Fruit fly (Drosophila melanogaster) whole organism, embryonic: ENCODE data around the gene Actn.
A peak's percentile ranks its signal among the peaks of the same experiment; 100 is the strongest.

Source experiments
- Blimp-1 ChIP-seq: fragments of 200-800 bp; sonication (Bioruptor generic); optimal IDR thresholded peaks from 3 replicates; lab custom pipeline; 2018; ENCODE audit warnings: missing biosample characterization, missing genetic modification characterization, mild to moderate bottlenecking, moderate library complexity, missing genetic modification reagents
- CG10321 ChIP-seq: fragments of 200-800 bp; sonication (Bioruptor generic); IDR thresholded peaks from 2 replicates; pipeline ENCODE4 v1.3.6; 2022; ENCODE audit warnings: missing biosample characterization, missing genetic modification characterization
- CG11456 ChIP-seq: fragments of 200-800 bp; sonication (Bioruptor generic); IDR thresholded peaks from 3 replicates; pipeline ENCODE4 v1.3.6; 2022; ENCODE audit warnings: missing biosample characterization, missing genetic modification characterization
- CG11695 ChIP-seq: fragments of 200-800 bp; sonication (Bioruptor generic); IDR thresholded peaks from 3 replicates; pipeline ENCODE4 v1.3.6; 2022; ENCODE audit warnings: missing biosample characterization, missing genetic modification characterization
- CG12219 ChIP-seq: fragments of 200-800 bp; sonication (Bioruptor generic); optimal IDR thresholded peaks from 3 replicates; lab custom pipeline; 2018; ENCODE audit warnings: missing biosample characterization, mild to moderate bottlenecking, missing genetic modification characterization
- CG12299 ChIP-seq: fragments of 200-800 bp; sonication (Bioruptor generic); optimal IDR thresholded peaks from 2 replicates; lab custom pipeline; 2018; ENCODE audit warnings: missing biosample characterization, mild to moderate bottlenecking, missing genetic modification characterization
- CG12659 ChIP-seq: fragments of 200-800 bp; sonication (Bioruptor generic); optimal IDR thresholded peaks from 3 replicates; lab custom pipeline; 2017; ENCODE audit warnings: mild to moderate bottlenecking, missing biosample characterization, missing genetic modification reagents, missing genetic modification characterization
- CG13287 ChIP-seq: fragments of 200-800 bp; sonication (Bioruptor generic); IDR thresholded peaks from 2 replicates; pipeline ENCODE4 v1.3.6; 2022; ENCODE audit warnings: missing biosample characterization, missing genetic modification characterization; ENCODE audit not compliant: partially characterized antibody
- CG14710 ChIP-seq: fragments of 200-800 bp; sonication (Bioruptor generic); optimal IDR thresholded peaks from 3 replicates; lab custom pipeline; 2019; ENCODE audit warnings: missing biosample characterization, mild to moderate bottlenecking, missing genetic modification characterization, moderate library complexity
- CG15011 ChIP-seq: fragments of 200-800 bp; sonication (Bioruptor generic); optimal IDR thresholded peaks from 3 replicates; lab custom pipeline; 2018; ENCODE audit warnings: missing biosample characterization, mild to moderate bottlenecking, missing genetic modification characterization
- CG15696 ChIP-seq: fragments of 200-800 bp; sonication (Bioruptor generic); optimal IDR thresholded peaks from 2 replicates; lab custom pipeline; 2019; ENCODE audit warnings: missing biosample characterization, mild to moderate bottlenecking, missing genetic modification characterization, moderate library complexity
- CG17186 ChIP-seq: fragments of 200-800 bp; sonication (Bioruptor generic); optimal IDR thresholded peaks from 3 replicates; lab custom pipeline; 2017; ENCODE audit warnings: missing biosample characterization, missing genetic modification reagents, missing genetic modification characterization
- CG17568 ChIP-seq: fragments of 200-800 bp; sonication (Bioruptor generic); optimal IDR thresholded peaks from 2 replicates; lab custom pipeline; 2018; ENCODE audit warnings: missing biosample characterization, mild to moderate bottlenecking, missing genetic modification characterization, moderate library complexity
- CG1792 ChIP-seq: fragments of 200-800 bp; sonication (Bioruptor generic); optimal IDR thresholded peaks from 2 replicates; lab custom pipeline; 2016; ENCODE audit warnings: missing biosample characterization, missing genetic modification characterization
- CG18011 ChIP-seq: fragments of 200-800 bp; sonication (Bioruptor generic); optimal IDR thresholded peaks from 2 replicates; lab custom pipeline; 2017; ENCODE audit warnings: missing biosample characterization, missing genetic modification characterization, mild to moderate bottlenecking, moderate library complexity, missing genotype
- CG2116 ChIP-seq: fragments of 200-800 bp; sonication (Bioruptor generic); optimal IDR thresholded peaks from 3 replicates; lab custom pipeline; 2018; ENCODE audit warnings: missing biosample characterization, mild to moderate bottlenecking, missing genetic modification characterization
- CG2120 ChIP-seq: fragments of 200-800 bp; sonication (Bioruptor generic); optimal IDR thresholded peaks from 3 replicates; lab custom pipeline; 2016; ENCODE audit warnings: missing biosample characterization, missing genetic modification characterization
- CG30403 ChIP-seq: fragments of 200-800 bp; sonication (Bioruptor generic); optimal IDR thresholded peaks from 3 replicates; lab custom pipeline; 2016; ENCODE audit warnings: missing biosample characterization, missing genetic modification characterization
- CG3065 ChIP-seq: fragments of 200-800 bp; sonication (Bioruptor generic); optimal IDR thresholded peaks from 2 replicates; lab custom pipeline; 2016; ENCODE audit warnings: missing biosample characterization, missing genetic modification characterization
- CG31441 ChIP-seq: fragments of 200-800 bp; sonication (Bioruptor generic); IDR thresholded peaks from 2 replicates; pipeline ENCODE4 v1.3.6; 2022; ENCODE audit warnings: missing biosample characterization, missing genetic modification characterization
- CG3995 ChIP-seq: fragments of 200-800 bp; sonication (Bioruptor generic); optimal IDR thresholded peaks from 3 replicates; lab custom pipeline; 2016; ENCODE audit warnings: missing biosample characterization, missing genetic modification characterization
- CG5180 ChIP-seq: fragments of 200-800 bp; sonication (Bioruptor generic); optimal IDR thresholded peaks from 3 replicates; lab custom pipeline; 2017; ENCODE audit warnings: missing biosample characterization, missing genetic modification characterization, mild to moderate bottlenecking, moderate library complexity, missing genetic modification reagents
- CG6175 ChIP-seq: fragments of 200-800 bp; sonication (Bioruptor generic); IDR thresholded peaks from 3 replicates; pipeline ENCODE4 v1.3.6; 2022; ENCODE audit warnings: missing biosample characterization, missing genetic modification characterization
- CG6683 ChIP-seq: fragments of 200-800 bp; sonication (Bioruptor generic); optimal IDR thresholded peaks from 2 replicates; lab custom pipeline; 2017; ENCODE audit warnings: missing biosample characterization, mild to moderate bottlenecking, missing genetic modification characterization, missing genetic modification reagents
- CG8924 ChIP-seq: fragments of 200-800 bp; optimal IDR thresholded peaks from 3 replicates; lab custom pipeline; 2019; ENCODE audit warnings: missing biosample characterization, mild to moderate bottlenecking, missing genetic modification characterization, moderate library complexity
- CG9817 ChIP-seq: fragments of 200-800 bp; sonication (Bioruptor generic); optimal IDR thresholded peaks from 2 replicates; lab custom pipeline; 2018; ENCODE audit warnings: missing biosample characterization, mild to moderate bottlenecking, missing genetic modification characterization, moderate library complexity
- Camta ChIP-seq: fragments of 200-800 bp; sonication (Bioruptor generic); optimal IDR thresholded peaks from 2 replicates; lab custom pipeline; 2016; ENCODE audit warnings: missing biosample characterization, missing genetic modification characterization
- CkIIα-i1 ChIP-seq: fragments of 200-800 bp; sonication (Bioruptor generic); IDR thresholded peaks from 2 replicates; pipeline ENCODE4 v1.3.6; 2022; ENCODE audit warnings: missing biosample characterization, missing genetic modification characterization
- Dbx ChIP-seq: fragments of 200-800 bp; sonication (Bioruptor generic); IDR thresholded peaks from 3 replicates; pipeline ENCODE4 v1.3.6; 2022; ENCODE audit warnings: missing biosample characterization, missing genetic modification characterization
- Dek ChIP-seq: fragments of 200-800 bp; sonication (Bioruptor generic); optimal IDR thresholded peaks from 3 replicates; lab custom pipeline; 2019; ENCODE audit warnings: missing biosample characterization, mild to moderate bottlenecking, missing genetic modification characterization, moderate library complexity
- Dref ChIP-seq: fragments of 200-800 bp; sonication (Bioruptor generic); IDR thresholded peaks from 2 replicates; pipeline ENCODE4 v1.3.6; 2022; ENCODE audit warnings: missing biosample characterization, missing genetic modification characterization
- E2f1 ChIP-seq: fragments of 200-800 bp; sonication (Bioruptor generic); IDR thresholded peaks from 2 replicates; pipeline ENCODE4 v1.3.6; 2022; ENCODE audit warnings: missing biosample characterization, missing genetic modification characterization
- Fer1 ChIP-seq: fragments of 200-800 bp; sonication (Bioruptor generic); optimal IDR thresholded peaks from 2 replicates; lab custom pipeline; 2017; ENCODE audit warnings: missing biosample characterization, mild to moderate bottlenecking, missing genetic modification characterization
- Gug ChIP-seq: fragments of 200-800 bp; sonication (Bioruptor generic); IDR thresholded peaks from 4 replicates; pipeline ENCODE4 v1.3.6; 2022; ENCODE audit warnings: missing biosample characterization, missing genetic modification characterization
- Sox100B ChIP-seq: fragments of 200-800 bp; sonication (Bioruptor generic); optimal IDR thresholded peaks from 3 replicates; lab custom pipeline; 2018; ENCODE audit warnings: missing biosample characterization, mild to moderate bottlenecking, missing genetic modification characterization
- crc ChIP-seq: fragments of 200-800 bp; sonication (Bioruptor generic); optimal IDR thresholded peaks from 2 replicates; lab custom pipeline; 2016; ENCODE audit warnings: missing biosample characterization, missing genetic modification characterization
- dmrt99B ChIP-seq: fragments of 200-800 bp; sonication (Bioruptor generic); optimal IDR thresholded peaks from 2 replicates; lab custom pipeline; 2018; ENCODE audit warnings: missing biosample characterization, mild to moderate bottlenecking, missing genetic modification characterization, moderate library complexity
- gsb ChIP-seq: fragments of 200-800 bp; sonication (Bioruptor generic); IDR thresholded peaks from 2 replicates; pipeline ENCODE4 v1.3.6; 2022; ENCODE audit warnings: missing biosample characterization, missing genetic modification characterization
- her ChIP-seq: fragments of 200-800 bp; sonication (Bioruptor generic); optimal IDR thresholded peaks from 2 replicates; lab custom pipeline; 2016; ENCODE audit warnings: missing biosample characterization, missing genetic modification characterization
- insv ChIP-seq, 2 experiments: fragments of 200-800 bp; sonication (Bioruptor generic); optimal IDR thresholded peaks; 3 replicates each; lab custom pipeline; 2016 to 2018; ENCODE audit warnings: missing biosample characterization in 2 of 2, missing genetic modification characterization in 2 of 2
- inv ChIP-seq: fragments of 200-800 bp; sonication (Bioruptor generic); IDR thresholded peaks from 2 replicates; pipeline ENCODE4 v1.3.6; 2022; ENCODE audit warnings: missing biosample characterization, missing genetic modification characterization; ENCODE audit not compliant: partially characterized antibody
- jigr1 ChIP-seq: fragments of 200-800 bp; sonication (Bioruptor generic); IDR thresholded peaks from 3 replicates; pipeline ENCODE4 v1.3.6; 2022; ENCODE audit warnings: missing biosample characterization, missing genetic modification characterization
- klu ChIP-seq: fragments of 200-800 bp; sonication (Bioruptor generic); IDR thresholded peaks from 2 replicates; pipeline ENCODE4 v1.3.6; 2022; ENCODE audit warnings: missing biosample characterization, missing genetic modification characterization
- mirr ChIP-seq: fragments of 200-800 bp; sonication (Bioruptor generic); optimal IDR thresholded peaks from 3 replicates; lab custom pipeline; 2018; ENCODE audit warnings: missing biosample characterization, mild to moderate bottlenecking, missing genetic modification characterization
- pnt ChIP-seq: fragments of 200-800 bp; sonication (Bioruptor generic); optimal IDR thresholded peaks from 3 replicates; lab custom pipeline; 2016; ENCODE audit warnings: missing biosample characterization, missing genetic modification characterization
- pzg ChIP-seq: fragments of 200-800 bp; sonication (Bioruptor generic); optimal IDR thresholded peaks from 3 replicates; lab custom pipeline; 2018; ENCODE audit warnings: missing biosample characterization, mild to moderate bottlenecking, missing genetic modification characterization, moderate library complexity
- slbo ChIP-seq: fragments of 200-800 bp; sonication (Bioruptor generic); IDR thresholded peaks from 2 replicates; pipeline ENCODE4 v1.3.6; 2022; ENCODE audit warnings: missing biosample characterization, missing genetic modification characterization
- vfl ChIP-seq: fragments of 200-800 bp; sonication (Bioruptor generic); optimal IDR thresholded peaks from 2 replicates; lab custom pipeline; 2016; ENCODE audit warnings: missing biosample characterization, missing genetic modification characterization

The Actn gene

dm6 chrX:2071878-2072817 is 30.0 kb upstream of the Actn start, which contains the start of gene Rtca (continued):
- TF ChIP-seq CG5180 (GFP tag; lab: Kevin White, UChicago) (peak; percentile 41), mirr (GFP tag; lab: Kevin White, UChicago) (no peak), CG14710 (tag; lab: Kevin White, UChicago) (peak; percentile 30), CG12659 (peak; percentile 80), Blimp-1 (GFP tag; lab: Kevin White, UChicago) (peak; percentile 54), CG13287 (0 out of 2 replicates have a peak, but pooled peaks have one; percentile 13), CkIIα-i1 (no peak), klu (peak; percentile 39; the same call in 1 of the 2 replicates), CG3995 (GFP tag; lab: Kevin White, UChicago) (no peak), CG8924 (tag; lab: Kevin White, UChicago) (peak; percentile 62), CG12219 (GFP tag; lab: Kevin White, UChicago) (peak; percentile 55), CG15696 (no peak), Fer1 (GFP tag; lab: Kevin White, UChicago) (peak; percentile 89), Dref (GFP tag; lab: Robert Waterston, UW) (no peak), CG9817 (peak; percentile 54), dmrt99B (tag; lab: Kevin White, UChicago) (peak; percentile 83), vfl (GFP tag; lab: Kevin White, UChicago) (peak; percentile 44), CG10321 (no peak), insv (GFP tag; optimal IDR thresholded peaks at IDR 0.05; lab: Kevin White, UChicago) (no peak), gsb (GFP tag; lab: Robert Waterston, UW) (peak; percentile 57), CG17186 (GFP tag; lab: Kevin White, UChicago) (no peak), CG18011 (GFP tag; lab: Kevin White, UChicago) (peak; percentile 21), CG17568 (GFP tag; lab: Kevin White, UChicago) (no peak), CG2120 (peak; percentile 85), CG11456 (GFP tag; lab: Robert Waterston, UW) (peak; percentile 62; the same call in 1 of the 3 replicates), pzg (peak; percentile 0), jigr1 (GFP tag; lab: Robert Waterston, UW) (no peak), slbo (GFP tag; lab: Robert Waterston, UW) (peak; percentile 77), Camta (GFP tag; lab: Kevin White, UChicago) (peak; percentile 17), CG6683 (GFP tag; lab: Kevin White, UChicago) (peak; percentile 43), CG30403 (GFP tag; lab: Kevin White, UChicago) (peak; percentile 75), CG12299 (peak; percentile 54), CG15011 (no peak), CG2116 (GFP tag; lab: Kevin White, UChicago) (no peak), E2f1 (GFP tag; lab: Robert Waterston, UW) (peak; percentile 72), Dek (peak; percentile 60), CG11695 (GFP tag; lab: Robert Waterston, UW) (peak; percentile 67), Sox100B (GFP tag; lab: Kevin White, UChicago) (no peak), CG31441 (GFP tag; lab: Robert Waterston, UW) (peak; percentile 70), crc (GFP tag; lab: Kevin White, UChicago) (peak; percentile 47), CG1792 (GFP tag; lab: Kevin White, UChicago) (peak; percentile 13), CG3065 (GFP tag; lab: Kevin White, UChicago) (no peak), pnt (GFP tag; lab: Kevin White, UChicago) (peak; percentile 44), inv (GFP tag; lab: Robert Waterston, UW) (no peak), Gug (GFP tag; lab: Robert Waterston, UW) (peak; percentile 21; the same call in 1 of the 4 replicates), CG6175 (GFP tag; lab: Robert Waterston, UW) (0 out of 3 replicates have a peak, but pooled peaks have one; percentile 30), her (GFP tag; lab: Kevin White, UChicago) (peak; percentile 86), Dbx (peak; percentile 60; the same call in 1 of the 3 replicates)
